Worm (Caenorhabditis elegans) whole organism, L1 larva: Measurements from ENCODE around the gene tmem-132.

Source experiments
- C04F5.9 ChIP-seq: sonication (generic microtip); optimal IDR thresholded peaks from 2 replicates; lab custom pipeline; 2016; ENCODE audit warnings: missing genetic modification characterization, missing compliant biosample characterization
- C34B4.2 ChIP-seq: sonication (generic microtip); optimal IDR thresholded peaks from 2 replicates; lab custom pipeline; 2017; ENCODE audit warnings: mild to moderate bottlenecking, missing genetic modification characterization, missing compliant biosample characterization
- F16B12.6 ChIP-seq: fragments of 150-350 bp; optimal IDR thresholded peaks from 2 replicates; lab custom pipeline; 2014; ENCODE audit warnings: missing biosample characterization, missing genetic modification characterization
- Y116A8C.19 ChIP-seq: sonication (generic microtip); optimal IDR thresholded peaks from 2 replicates; lab custom pipeline; 2016; ENCODE audit warnings: missing compliant biosample characterization, missing genetic modification characterization, borderline replicate concordance
- ama-1 ChIP-seq: fragments of 150-350 bp; optimal IDR thresholded peaks from 2 replicates; lab custom pipeline; 2014
- blmp-1 ChIP-seq: fragments of 150-350 bp; optimal IDR thresholded peaks from 2 replicates; lab custom pipeline; 2014; ENCODE audit warnings: missing biosample characterization, missing genetic modification characterization
- ceh-8 ChIP-seq: fragments of 200-800 bp; sonication (Bioruptor generic); optimal IDR thresholded peaks from 2 replicates; lab custom pipeline; 2018; ENCODE audit warnings: mild to moderate bottlenecking, missing genetic modification characterization, moderate library complexity, missing compliant biosample characterization
- dpl-1 ChIP-seq, 3 experiments: fragments of 150-350 bp in 2 of 3; sonication (generic microtip) in 1 of 3; optimal IDR thresholded peaks; 2 replicates each; lab custom pipeline; 2014 to 2017; ENCODE audit warnings: missing biosample characterization in 3 of 3, missing genetic modification characterization in 3 of 3, missing genetic modification reagents in 3 of 3
- dsc-1 ChIP-seq: sonication (generic microtip); optimal IDR thresholded peaks from 2 replicates; lab custom pipeline; 2016; ENCODE audit warnings: mild to moderate bottlenecking, missing genetic modification characterization, missing compliant biosample characterization
- efl-1 ChIP-seq, 4 experiments: fragments of 150-350 bp; optimal IDR thresholded peaks in 3 of 4; peaks in 1 of 4; 1 replicate in 1 of 4; 2 replicates in 3 of 4; lab custom pipeline; 2014; ENCODE audit warnings: missing biosample characterization in 2 of 4, missing genetic modification characterization in 2 of 4, missing genetic modification reagents in 2 of 4
- elt-3 ChIP-seq, 6 experiments: fragments of 150-350 bp in 1 of 6; sonication (generic microtip); optimal IDR thresholded peaks; 2 replicates each; lab custom pipeline; 2017 to 2018; ENCODE audit warnings: missing biosample characterization in 6 of 6, missing genetic modification characterization in 6 of 6, inconsistent platforms in 1 of 6
- fos-1 ChIP-seq: fragments of 150-350 bp; optimal IDR thresholded peaks from 2 replicates; lab custom pipeline; 2014; ENCODE audit warnings: missing biosample characterization, missing genetic modification characterization
- isw-1 ChIP-seq: fragments of 200-800 bp; sonication (Bioruptor generic); IDR thresholded peaks from 2 replicates; pipeline ENCODE4 v1.3.6; 2022; ENCODE audit warnings: missing genetic modification characterization, missing compliant biosample characterization
- lin-13 ChIP-seq: fragments of 150-350 bp; optimal IDR thresholded peaks from 2 replicates; lab custom pipeline; 2014; ENCODE audit warnings: missing biosample characterization, missing genetic modification reagents, missing genetic modification characterization
- lin-15B ChIP-seq: fragments of 150-350 bp; sonication (generic microtip); optimal IDR thresholded peaks from 3 replicates; lab custom pipeline; 2014; ENCODE audit warnings: missing biosample characterization, missing genetic modification characterization
- lin-35 ChIP-seq, 2 experiments: fragments of 150-350 bp; optimal IDR thresholded peaks; 2 replicates each; lab custom pipeline; 2014; ENCODE audit warnings: missing biosample characterization in 2 of 2, missing genetic modification characterization in 2 of 2, missing genetic modification reagents in 2 of 2
- lir-3 ChIP-seq: sonication (generic microtip); optimal IDR thresholded peaks from 2 replicates; lab custom pipeline; 2016; ENCODE audit warnings: mild to moderate bottlenecking, missing genetic modification characterization, moderate library complexity, missing compliant biosample characterization; ENCODE audit not compliant: poor library complexity
- lsy-2 ChIP-seq, 2 experiments: fragments of 150-350 bp; optimal IDR thresholded peaks; 2 replicates each; lab custom pipeline; 2014; ENCODE audit warnings: missing biosample characterization in 2 of 2, missing genetic modification characterization in 2 of 2
- mab-9 ChIP-seq: fragments of 200-800 bp; sonication (Bioruptor generic); IDR thresholded peaks from 2 replicates; pipeline ENCODE4 v1.3.6; 2022; ENCODE audit warnings: missing genetic modification reagents, missing genetic modification characterization, missing compliant biosample characterization
- mef-2 ChIP-seq: fragments of 150-350 bp; optimal IDR thresholded peaks from 2 replicates; lab custom pipeline; 2014; ENCODE audit warnings: missing biosample characterization, missing genetic modification characterization
- mep-1 ChIP-seq: fragments of 150-350 bp; optimal IDR thresholded peaks from 2 replicates; lab custom pipeline; 2014; ENCODE audit warnings: missing biosample characterization, missing genetic modification characterization
- nhr-12 ChIP-seq: sonication (generic microtip); optimal IDR thresholded peaks from 2 replicates; lab custom pipeline; 2017; ENCODE audit warnings: missing biosample characterization, missing genetic modification characterization
- nhr-85 ChIP-seq: sonication (generic microtip); peaks from one replicate; lab custom pipeline; 2016; ENCODE audit warnings: missing genetic modification characterization, inconsistent platforms, missing compliant biosample characterization
- pag-3 ChIP-seq: sonication (generic microtip); optimal IDR thresholded peaks from 2 replicates; lab custom pipeline; 2017; ENCODE audit warnings: missing genetic modification characterization, mild to moderate bottlenecking, missing compliant biosample characterization, antibody characterized with exemption, borderline replicate concordance; ENCODE audit not compliant: insufficient read depth
- pqm-1 ChIP-seq: sonication (generic microtip); optimal IDR thresholded peaks from 3 replicates; lab custom pipeline; 2017; ENCODE audit warnings: missing biosample characterization, missing genetic modification characterization
- swsn-7 ChIP-seq: sonication (generic microtip); optimal IDR thresholded peaks from 2 replicates; lab custom pipeline; 2016; ENCODE audit warnings: missing genetic modification characterization, missing compliant biosample characterization
- tlp-1 ChIP-seq: fragments of 150-350 bp; optimal IDR thresholded peaks from 2 replicates; lab custom pipeline; 2014; ENCODE audit warnings: missing biosample characterization, missing genetic modification characterization
- unc-130 ChIP-seq: fragments of 150-350 bp; optimal IDR thresholded peaks from 2 replicates; lab custom pipeline; 2017; ENCODE audit warnings: missing biosample characterization, missing genetic modification characterization, inconsistent platforms
- unc-86 ChIP-seq: sonication (generic microtip); optimal IDR thresholded peaks from 2 replicates; lab custom pipeline; 2016; ENCODE audit warnings: missing genetic modification characterization, missing compliant biosample characterization
- xbp-1 ChIP-seq: sonication (generic microtip); optimal IDR thresholded peaks from 2 replicates; lab custom pipeline; 2016; ENCODE audit warnings: missing genetic modification characterization, missing compliant biosample characterization
- zip-4 ChIP-seq: fragments of 200-800 bp; sonication (Bioruptor generic); optimal IDR thresholded peaks from 2 replicates; lab custom pipeline; 2018; ENCODE audit warnings: mild to moderate bottlenecking, missing genetic modification characterization, moderate library complexity, missing compliant biosample characterization
- ztf-4 ChIP-seq: fragments of 150-350 bp; optimal IDR thresholded peaks from 2 replicates; lab custom pipeline; 2014; ENCODE audit warnings: missing biosample characterization, missing genetic modification characterization

Gene tmem-132

DNA sequence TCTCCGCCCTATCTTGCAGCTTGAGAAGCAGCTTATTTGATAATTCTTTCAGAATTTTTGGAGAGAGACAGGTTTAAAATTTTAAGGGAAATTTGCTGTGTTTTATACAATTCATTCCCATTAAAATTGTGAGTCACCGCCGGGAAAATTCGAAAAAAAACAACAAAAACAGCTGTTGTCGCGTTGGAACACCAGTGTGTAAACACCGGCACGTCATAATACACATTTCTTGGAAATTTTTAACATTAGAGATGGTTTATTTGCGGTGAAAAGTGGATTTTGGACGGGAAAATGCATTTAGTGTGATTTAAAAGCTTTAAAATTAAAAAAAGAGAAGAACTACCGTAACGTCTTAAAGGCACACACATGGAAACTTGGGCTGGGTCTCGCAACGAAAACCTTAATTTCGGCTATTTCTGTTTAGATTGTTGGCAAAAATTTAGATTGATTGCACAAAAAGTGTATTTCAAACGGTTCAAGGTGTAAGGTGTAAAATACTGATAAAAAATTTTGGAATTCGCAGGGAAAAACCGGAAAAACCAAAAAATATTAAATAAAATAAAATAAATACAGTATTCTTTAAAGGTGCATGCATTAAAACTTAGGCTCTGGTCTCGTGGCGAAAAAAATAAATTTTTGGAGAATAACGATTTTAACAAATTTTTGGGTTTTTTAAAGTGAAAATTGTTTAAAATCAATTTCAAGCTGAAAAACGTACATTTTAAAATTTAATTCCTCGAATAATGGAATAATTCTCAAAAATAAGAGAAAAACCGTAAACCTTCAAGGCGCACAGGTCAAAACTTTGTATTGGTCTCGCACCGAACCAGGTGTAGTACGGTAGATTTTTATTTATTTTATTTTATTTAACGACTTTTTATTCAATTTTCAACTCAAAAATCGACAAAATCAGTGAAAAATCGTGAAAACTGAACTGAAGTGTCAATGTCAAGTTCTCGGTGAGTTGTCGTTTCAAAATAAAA is 9.1 kb upstream of the tmem-132 start, which contains the start of gene cosa-1:
Gene cosa-1 (plus strand): TSS at position 896 of the 983 bp plus-strand sequence.
- TF ChIP-seq F16B12.6 (tag; lab: Kevin White, UChicago): peak; percentile 75
- TF ChIP-seq elt-3 (tag; optimal IDR thresholded peaks at IDR 0.05; lab: Kevin White, UChicago): no peak
- TF ChIP-seq unc-86 (tag; lab: Kevin White, UChicago): no peak
- TF ChIP-seq unc-130: peak; percentile 7
- TF ChIP-seq lsy-2 (tag; optimal IDR thresholded peaks at IDR 0.05; lab: Kevin White, UChicago): peak in 1 of 2 experiments; percentile 18
- TF ChIP-seq efl-1 (optimal IDR thresholded peaks at IDR 0.05; lab: Kevin White, UChicago): peak in 1 of 2 experiments; percentile 13
- TF ChIP-seq efl-1 (GFP tag; optimal IDR thresholded peaks at IDR 0.05 in 1 of 2; lab: Kevin White, UChicago): peak; percentile 0 to 50
- peak in 1 of 2 experiments; percentile 12 for TF ChIP-seq lin-35 (GFP tag; optimal IDR thresholded peaks at IDR 0.05; lab: Kevin White, UChicago)
- peak; percentile 9 for TF ChIP-seq blmp-1 (tag; lab: Kevin White, UChicago)
- TF ChIP-seq fos-1: peak; percentile 6
- TF ChIP-seq mep-1: peak; percentile 5
- peak in 1 of 3 experiments; percentile 38 for TF ChIP-seq dpl-1 (GFP tag; optimal IDR thresholded peaks at IDR 0.05; lab: Kevin White, UChicago)
- no peak for TF ChIP-seq C34B4.2 (tag; lab: Kevin White, UChicago)
- no peak for TF ChIP-seq lir-3
- no peak for TF ChIP-seq swsn-7 (tag; lab: Kevin White, UChicago)

DNA sequence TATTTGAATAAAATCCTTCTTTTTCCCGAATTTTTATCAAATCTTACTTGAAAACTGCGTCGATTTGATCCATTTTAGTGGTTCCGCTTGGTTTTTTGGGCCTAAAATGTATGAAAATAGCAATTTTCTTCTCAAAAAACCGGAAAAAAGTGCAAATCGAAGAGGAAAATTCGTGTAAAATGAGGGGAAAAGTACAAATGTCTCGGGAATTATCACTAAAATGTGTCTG is 8.5 kb upstream of the tmem-132 start, which contains the start of gene Y71H2AM.11:
Gene Y71H2AM.11 (minus strand): TSS at position 101 of the 229 bp plus-strand sequence.
- TF ChIP-seq Y116A8C.19 (tag; lab: Kevin White, UChicago) (no peak), isw-1 (no peak), lin-15B (tag; lab: Kevin White, UChicago) (no peak), xbp-1 (tag; lab: Kevin White, UChicago) (no peak), ztf-4 (tag; lab: Kevin White, UChicago) (no peak), nhr-12 (tag; lab: Kevin White, UChicago) (no peak), lin-13 (GFP tag; lab: Kevin White, UChicago) (no peak), mef-2 (tag; lab: Kevin White, UChicago) (no peak), ama-1 (no peak), ceh-8 (GFP tag; lab: Kevin White, UChicago) (no peak), pqm-1 (tag; lab: Kevin White, UChicago) (no peak), nhr-85 (no peak), lir-3 (no peak), dsc-1 (tag; lab: Kevin White, UChicago) (no peak), mab-9 (GFP tag; lab: Robert Waterston, UW) (no peak)

DNA sequence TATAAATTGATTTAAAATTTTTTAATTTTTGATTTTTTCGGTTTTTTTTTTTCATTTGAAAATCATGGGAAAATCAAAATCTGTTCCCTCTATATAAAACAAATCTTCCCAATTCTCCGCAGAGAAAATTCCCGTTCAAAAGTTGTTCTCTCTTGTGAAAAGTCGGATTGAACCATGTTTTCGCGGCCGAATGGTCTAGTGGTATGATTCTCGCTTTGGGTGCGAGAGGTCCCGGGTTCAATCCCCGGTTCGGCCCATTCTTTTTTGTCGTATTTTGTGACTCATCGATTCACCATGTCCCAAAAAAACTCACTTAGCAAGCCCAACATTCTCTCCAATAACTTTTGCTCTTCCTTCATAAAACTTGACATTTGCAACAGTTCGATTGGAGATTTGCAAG is 4.9 kb downstream of the tmem-132 start:
- no peak for TF ChIP-seq lin-13 (GFP tag; lab: Kevin White, UChicago)
- TF ChIP-seq xbp-1 (tag; lab: Kevin White, UChicago): no peak
- TF ChIP-seq tlp-1 (tag; lab: Kevin White, UChicago): no peak
- TF ChIP-seq efl-1 (optimal IDR thresholded peaks at IDR 0.05; lab: Kevin White, UChicago): no peak
- no peak for TF ChIP-seq efl-1 (GFP tag; optimal IDR thresholded peaks at IDR 0.05 in 1 of 2; lab: Kevin White, UChicago)
- no peak for TF ChIP-seq nhr-85
- no peak for TF ChIP-seq pag-3 (tag; lab: Kevin White, UChicago)
- no peak for TF ChIP-seq lin-35 (GFP tag; optimal IDR thresholded peaks at IDR 0.05; lab: Kevin White, UChicago)
- no peak for TF ChIP-seq C04F5.9 (tag; lab: Kevin White, UChicago)

DNA sequence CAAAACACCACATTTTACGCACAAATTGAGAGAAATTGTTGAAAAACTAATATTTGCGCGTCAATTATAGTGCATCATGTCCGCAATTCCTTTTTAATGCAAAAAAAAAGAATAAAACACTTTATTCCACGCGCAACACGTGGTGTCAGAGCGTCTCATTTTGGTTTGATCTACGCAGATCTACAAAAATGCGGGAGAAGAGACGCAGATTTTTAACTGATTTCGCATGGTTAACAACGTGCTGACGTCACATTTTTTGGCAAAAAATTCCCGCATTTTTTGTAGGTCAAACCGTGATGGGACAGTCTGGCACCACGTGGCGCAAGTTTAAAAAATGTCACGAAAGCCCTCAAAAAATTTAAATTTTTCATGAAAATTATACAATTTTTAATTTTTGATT is 6.2 kb downstream of the tmem-132 start:
- TF ChIP-seq Y116A8C.19 (tag; lab: Kevin White, UChicago) (no peak), dpl-1 (GFP tag; optimal IDR thresholded peaks at IDR 0.05; lab: Kevin White, UChicago) (no peak), unc-130 (no peak), fos-1 (no peak), zip-4 (GFP tag; lab: Kevin White, UChicago) (no peak)
